Worm (Caenorhabditis elegans): ENCODE measurements around the gene F01D5.1.

DNA sequence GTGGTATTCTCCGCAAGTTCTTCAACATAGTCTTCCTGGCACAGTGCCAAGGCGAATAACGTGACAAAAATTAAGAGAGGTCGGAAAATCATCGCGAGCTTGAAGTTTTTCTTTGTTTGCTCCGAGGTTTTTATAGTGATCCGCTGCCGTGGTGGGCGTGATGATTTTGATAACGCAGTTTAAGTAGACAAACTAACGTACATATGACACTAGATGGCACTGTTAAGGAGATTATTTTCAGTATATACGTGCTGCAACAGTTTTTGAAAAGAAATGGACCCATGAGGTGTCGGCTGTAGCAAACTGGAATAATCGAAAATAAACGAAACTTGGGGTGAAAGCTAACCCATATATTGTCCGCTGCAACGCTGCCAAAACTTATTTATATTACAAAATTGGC lies 4.8 kb upstream of the F01D5.1 start, which contains the start of gene F01D5.5:
- TF ChIP-seq ztf-11 (tag; optimal IDR thresholded peaks at IDR 0.05), result no peak
- no peak for TF ChIP-seq ceh-82 (tag; optimal IDR thresholded peaks at IDR 0.05)
- TF ChIP-seq nhr-237 (tag; optimal IDR thresholded peaks at IDR 0.05), result no peak
- no peak for TF ChIP-seq pha-4 (tag; optimal IDR thresholded peaks at IDR 0.05)
- TF ChIP-seq aly-2 (tag; optimal IDR thresholded peaks at IDR 0.05), result no peak
- TF ChIP-seq zag-1 (tag; optimal IDR thresholded peaks at IDR 0.05), result no peak

All from whole organism, L3 larva.